Worm (Caenorhabditis elegans) whole organism, L4 larva: ENCODE results near the gene lact-5.

Source experiments
- F26F4.8 ChIP-seq: fragments of 200-800 bp; sonication (Bioruptor generic); conservative IDR thresholded peaks from 2 replicates; pipeline ENCODE4 v1.3.6; 2022; ENCODE audit warnings: missing genetic modification characterization, missing compliant biosample characterization
- aly-2 ChIP-seq: sonication (generic microtip); optimal IDR thresholded peaks from 2 replicates; lab custom pipeline; 2018; ENCODE audit warnings: missing biosample characterization, missing genetic modification characterization
- ces-1 ChIP-seq: fragments of 150-350 bp; sonication (generic microtip); optimal IDR thresholded peaks from 4 replicates; lab custom pipeline; 2014; ENCODE audit warnings: missing biosample characterization, missing genetic modification reagents, missing genetic modification characterization
- mep-1 ChIP-seq: fragments of 150-350 bp; sonication (generic microtip); optimal IDR thresholded peaks from 3 replicates; lab custom pipeline; 2014; ENCODE audit warnings: missing biosample characterization, missing genetic modification characterization
- pha-4 ChIP-seq, 2 experiments: fragments of 150-350 bp in 1 of 2; fragments of 200-800 bp in 1 of 2; sonication (Bioruptor generic) in 1 of 2; IDR thresholded peaks in 1 of 2; optimal IDR thresholded peaks in 1 of 2; 2 replicates each; pipeline versions ENCODE4 v1.3.6 to Lab custom; 2014 to 2022; ENCODE audit warnings: missing genetic modification characterization in 2 of 2, missing genetic modification reagents in 2 of 2, missing biosample characterization in 1 of 2, missing compliant biosample characterization in 1 of 2
- unc-39 ChIP-seq: sonication (generic microtip); optimal IDR thresholded peaks from 2 replicates; lab custom pipeline; 2017; ENCODE audit warnings: missing biosample characterization, missing genetic modification characterization

DNA sequence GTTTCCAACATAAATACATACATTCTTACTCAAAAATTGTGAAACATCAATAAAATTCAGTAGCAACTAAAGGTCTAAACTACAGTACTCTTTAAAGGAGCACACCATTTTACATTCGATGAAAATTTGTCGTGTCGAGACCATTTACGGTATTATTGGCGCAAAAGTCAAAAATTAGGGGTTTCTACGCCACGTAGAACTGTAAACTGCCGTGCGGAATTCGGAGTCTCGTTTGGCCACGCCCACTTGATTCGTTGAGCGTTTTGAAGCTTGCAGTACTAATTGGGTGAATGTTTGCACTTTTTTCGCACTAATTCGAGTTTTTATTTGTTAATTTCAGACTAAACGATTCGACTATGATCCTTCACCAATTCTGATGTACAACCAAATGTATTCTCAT, 30.9 kb downstream of the lact-5 start:
- TF ChIP-seq unc-39 (tag; lab: Kevin White, UChicago) (no peak), aly-2 (no peak), F26F4.8 (GFP tag; lab: Robert Waterston, UW) (no peak), mep-1 (tag; lab: Kevin White, UChicago) (no peak), pha-4 (GFP tag; IDR thresholded peaks at IDR 0.05; lab: Robert Waterston, UW) (no peak), pha-4 (tag; optimal IDR thresholded peaks at IDR 0.05; lab: Kevin White, UChicago) (no peak), ces-1 (GFP tag; lab: Kevin White, UChicago) (no peak)
